Worm (Caenorhabditis elegans) whole organism, mixed stage, embryonic: ENCODE measurements around the gene F57C12.2.

Experiments used
- bed-3 ChIP-seq: fragments of 200-800 bp; sonication (Bioruptor generic); optimal IDR thresholded peaks from 3 replicates; lab custom pipeline; 2018; ENCODE audit warnings: mild to moderate bottlenecking, missing genetic modification characterization, moderate library complexity, missing compliant biosample characterization
- blmp-1 ChIP-seq: fragments of 150-350 bp; optimal IDR thresholded peaks from 2 replicates; lab custom pipeline; 2014; ENCODE audit warnings: missing biosample characterization, missing genetic modification characterization
- ces-1 ChIP-seq: fragments of 150-350 bp; optimal IDR thresholded peaks from 2 replicates; lab custom pipeline; 2014; ENCODE audit warnings: missing biosample characterization, missing genetic modification reagents, missing genetic modification characterization
- mep-1 ChIP-seq: fragments of 150-350 bp; optimal IDR thresholded peaks from 2 replicates; lab custom pipeline; 2017; ENCODE audit warnings: missing biosample characterization, missing genetic modification reagents, missing genetic modification characterization, inconsistent platforms
- mls-2 ChIP-seq: sonication (generic microtip); optimal IDR thresholded peaks from 2 replicates; lab custom pipeline; 2016; ENCODE audit warnings: mild to moderate bottlenecking, missing genetic modification characterization, moderate library complexity, missing compliant biosample characterization
- nhr-237 ChIP-seq: fragments of 150-350 bp; optimal IDR thresholded peaks from 2 replicates; lab custom pipeline; 2014; ENCODE audit warnings: missing biosample characterization, missing genetic modification characterization
- nhr-28 ChIP-seq: fragments of 150-350 bp; optimal IDR thresholded peaks from 2 replicates; lab custom pipeline; 2014; ENCODE audit warnings: missing biosample characterization, missing genetic modification characterization
- nhr-76 ChIP-seq: sonication (generic microtip); optimal IDR thresholded peaks from 2 replicates; lab custom pipeline; 2017; ENCODE audit warnings: missing biosample characterization, missing genetic modification characterization
- sem-2 ChIP-seq: fragments of 200-800 bp; sonication (Bioruptor generic); optimal IDR thresholded peaks from 2 replicates; lab custom pipeline; 2018; ENCODE audit warnings: mild to moderate bottlenecking, missing genetic modification characterization, missing compliant biosample characterization
- unc-39 ChIP-seq: fragments of 150-350 bp; optimal IDR thresholded peaks from 2 replicates; lab custom pipeline; 2014; ENCODE audit warnings: missing biosample characterization, missing genetic modification characterization
- unc-62 ChIP-seq: fragments of 150-350 bp; optimal IDR thresholded peaks from 2 replicates; lab custom pipeline; 2014; ENCODE audit warnings: missing biosample characterization, missing genetic modification reagents, missing genetic modification characterization
- zip-8 ChIP-seq: fragments of 150-350 bp; optimal IDR thresholded peaks from 2 replicates; lab custom pipeline; 2014; ENCODE audit warnings: missing biosample characterization, missing genetic modification characterization

DNA sequence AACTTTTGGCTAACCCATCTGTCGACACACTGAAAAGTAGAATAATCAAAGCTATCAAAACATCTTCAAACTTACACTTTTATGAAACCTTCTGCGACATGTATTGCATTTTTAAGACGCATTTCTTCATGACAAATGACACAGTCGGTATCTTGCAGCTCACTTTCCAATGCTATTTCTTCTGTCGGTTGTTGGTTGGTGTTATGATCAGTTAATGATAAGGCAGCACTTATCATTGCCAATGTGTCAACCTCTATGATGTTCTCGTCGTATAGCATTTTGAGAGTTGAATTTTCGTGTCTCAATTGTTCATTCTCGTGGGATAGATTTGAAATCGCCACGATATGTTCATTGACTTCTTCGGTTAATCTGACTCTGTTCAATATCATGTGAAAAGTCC is 2.2 kb upstream of the F57C12.2 start:
- no peak for TF ChIP-seq ces-1 (GFP tag; lab: Kevin White, UChicago)
- TF ChIP-seq mep-1 (tag; lab: Kevin White, UChicago), result no peak
- no peak for TF ChIP-seq sem-2 (GFP tag; lab: Kevin White, UChicago)
- no peak for TF ChIP-seq mls-2 (tag; lab: Kevin White, UChicago)
- no peak for TF ChIP-seq nhr-28 (tag; lab: Kevin White, UChicago)
- no peak for TF ChIP-seq unc-62
- no peak for TF ChIP-seq zip-8 (tag; lab: Kevin White, UChicago)
- no peak for TF ChIP-seq blmp-1 (tag; lab: Kevin White, UChicago)
- no peak for TF ChIP-seq nhr-237
- TF ChIP-seq bed-3 (GFP tag; lab: Kevin White, UChicago), result no peak
- no peak for TF ChIP-seq nhr-76 (tag; lab: Kevin White, UChicago)
- no peak for TF ChIP-seq unc-39
